Fruit fly (Drosophila melanogaster) whole organism, wandering third instar larva: Measurements from ENCODE around the gene CG11760.

Experiments used
- Abd-B ChIP-seq: fragments of >200 bp; optimal IDR thresholded peaks from 2 replicates; lab custom pipeline; 2017; ENCODE audit warnings: missing biosample characterization, missing genetic modification characterization
- CG32264 ChIP-seq: fragments of 200-800 bp; sonication (Bioruptor generic); optimal IDR thresholded peaks from 2 replicates; lab custom pipeline; 2016; ENCODE audit warnings: missing biosample characterization, missing genetic modification characterization
- CG9705 ChIP-seq: fragments of 200-800 bp; sonication (Bioruptor generic); optimal IDR thresholded peaks from 2 replicates; lab custom pipeline; 2018; ENCODE audit warnings: missing biosample characterization, mild to moderate bottlenecking, missing genetic modification characterization
- CrebA ChIP-seq: fragments of 200-800 bp; sonication (Bioruptor generic); optimal IDR thresholded peaks from 2 replicates; lab custom pipeline; 2016; ENCODE audit warnings: missing biosample characterization, mild to moderate bottlenecking, missing genetic modification characterization, borderline replicate concordance
- Dfd ChIP-seq: fragments of >200 bp; optimal IDR thresholded peaks from 2 replicates; lab custom pipeline; 2017; ENCODE audit warnings: missing biosample characterization, missing genetic modification characterization
- Dif ChIP-seq: fragments of 200-275, 200-300 bp; sonication (Bioruptor generic); optimal IDR thresholded peaks from 2 replicates; lab custom pipeline; 2018; ENCODE audit warnings: missing biosample characterization, missing genetic modification characterization; ENCODE audit not compliant: partially characterized antibody
- GATAd ChIP-seq: sonication (Bioruptor generic); optimal IDR thresholded peaks from 2 replicates; lab custom pipeline; 2016; ENCODE audit warnings: missing biosample characterization, missing genetic modification characterization
- HLH106 ChIP-seq: fragments of 200-800 bp; optimal IDR thresholded peaks from 3 replicates; lab custom pipeline; 2019; ENCODE audit warnings: missing biosample characterization, mild to moderate bottlenecking, missing genetic modification characterization, moderate library complexity
- Hnf4 ChIP-seq: fragments of 200-800 bp; sonication (Bioruptor generic); optimal IDR thresholded peaks from 2 replicates; lab custom pipeline; 2016; ENCODE audit warnings: missing biosample characterization, mild to moderate bottlenecking, missing genetic modification characterization
- Hr78 ChIP-seq: fragments of >200 bp; optimal IDR thresholded peaks from 2 replicates; lab custom pipeline; 2017; ENCODE audit warnings: missing biosample characterization, missing genetic modification characterization
- Hr83 ChIP-seq: fragments of 200-300 bp; sonication (Bioruptor generic); optimal IDR thresholded peaks from 2 replicates; lab custom pipeline; 2016; ENCODE audit warnings: missing biosample characterization, mild to moderate bottlenecking, missing genetic modification characterization, moderate library complexity; ENCODE audit not compliant: poor library complexity, severe bottlenecking
- Mio ChIP-seq: sonication (Bioruptor generic); optimal IDR thresholded peaks from 2 replicates; lab custom pipeline; 2016; ENCODE audit warnings: missing biosample characterization, missing genetic modification characterization
- Myc ChIP-seq: fragments of >200 bp; optimal IDR thresholded peaks from 2 replicates; lab custom pipeline; 2017
- N ChIP-seq: fragments of >200 bp; optimal IDR thresholded peaks from 2 replicates; lab custom pipeline; 2018; ENCODE audit warnings: missing biosample characterization, missing external identifiers, missing genetic modification characterization
- OdsH ChIP-seq: fragments of 200-800 bp; sonication (Bioruptor generic); optimal IDR thresholded peaks from 2 replicates; lab custom pipeline; 2016; ENCODE audit warnings: missing biosample characterization, mild to moderate bottlenecking, missing genetic modification characterization
- Rel ChIP-seq, 2 experiments: fragments of 200-800 bp; sonication (Bioruptor generic) in 1 of 2; optimal IDR thresholded peaks; 2 replicates in 1 of 2; 3 replicates in 1 of 2; lab custom pipeline; 2016 to 2019; ENCODE audit warnings: mild to moderate bottlenecking in 2 of 2, missing biosample characterization in 2 of 2, missing genetic modification characterization in 2 of 2, moderate library complexity in 1 of 2
- Sp1 ChIP-seq: fragments of 200-800 bp; sonication (Bioruptor generic); optimal IDR thresholded peaks from 3 replicates; lab custom pipeline; 2019; ENCODE audit warnings: missing biosample characterization, mild to moderate bottlenecking, missing genetic modification characterization, moderate library complexity
- Vsx2 ChIP-seq: fragments of 200-300, 225-300 bp; sonication (Bioruptor generic); optimal IDR thresholded peaks from 2 replicates; lab custom pipeline; 2018; ENCODE audit warnings: missing biosample characterization, missing genetic modification characterization; ENCODE audit not compliant: partially characterized antibody
- br ChIP-seq: fragments of 200-800 bp; sonication (Bioruptor generic); optimal IDR thresholded peaks from 2 replicates; lab custom pipeline; 2016; ENCODE audit warnings: missing biosample characterization, missing genetic modification characterization
- brk ChIP-seq: fragments of 200-800 bp; sonication (Bioruptor generic); optimal IDR thresholded peaks from 2 replicates; lab custom pipeline; 2016; ENCODE audit warnings: missing biosample characterization, mild to moderate bottlenecking, missing genetic modification characterization
- dl ChIP-seq, 2 experiments: fragments of 175-275, 200-275 bp in 1 of 2; fragments of 200-275 bp in 1 of 2; sonication (Bioruptor generic); optimal IDR thresholded peaks; lab custom pipeline; 2018; ENCODE audit warnings: mild to moderate bottlenecking in 2 of 2, missing biosample characterization in 2 of 2, missing genetic modification characterization in 2 of 2, moderate library complexity in 2 of 2; ENCODE audit not compliant: partially characterized antibody in 2 of 2, insufficient read depth in 1 of 2
- dmrt93B ChIP-seq: fragments of 200-800 bp; sonication (Bioruptor generic); optimal IDR thresholded peaks from 2 replicates; lab custom pipeline; 2018; ENCODE audit warnings: missing biosample characterization, mild to moderate bottlenecking, missing genetic modification characterization
- dsf ChIP-seq: sonication (Bioruptor generic); optimal IDR thresholded peaks from 2 replicates; lab custom pipeline; 2016; ENCODE audit warnings: missing biosample characterization, missing genetic modification characterization, borderline replicate concordance
- foxo ChIP-seq, 2 experiments: fragments of 200-800 bp; sonication (Bioruptor generic); optimal IDR thresholded peaks; 2 replicates in 1 of 2; 3 replicates in 1 of 2; lab custom pipeline; 2016 to 2017; ENCODE audit warnings: missing biosample characterization in 2 of 2, missing genetic modification characterization in 2 of 2
- fru ChIP-seq: fragments of 200-800 bp; sonication (Bioruptor generic); optimal IDR thresholded peaks from 3 replicates; lab custom pipeline; 2016; ENCODE audit warnings: missing biosample characterization, mild to moderate bottlenecking, missing genetic modification characterization
- h ChIP-seq: fragments of 200-800 bp; sonication (Bioruptor generic); optimal IDR thresholded peaks from 3 replicates; lab custom pipeline; 2016; ENCODE audit warnings: missing biosample characterization, mild to moderate bottlenecking, missing genetic modification characterization
- jim ChIP-seq: fragments of 175-275, 200-325 bp; sonication (Bioruptor generic); optimal IDR thresholded peaks from 2 replicates; lab custom pipeline; 2016; ENCODE audit warnings: missing biosample characterization, mild to moderate bottlenecking, missing genetic modification characterization
- lola ChIP-seq: fragments of >200 bp; optimal IDR thresholded peaks from 2 replicates; lab custom pipeline; 2017; ENCODE audit warnings: missing biosample characterization, missing genetic modification characterization
- pan ChIP-seq: fragments of >200 bp; optimal IDR thresholded peaks from 2 replicates; lab custom pipeline; 2017
- psq ChIP-seq: fragments of 200-800 bp; sonication (Bioruptor generic); optimal IDR thresholded peaks from 3 replicates; lab custom pipeline; 2017; ENCODE audit warnings: missing biosample characterization, mild to moderate bottlenecking, missing genetic modification characterization, moderate library complexity
- rgr ChIP-seq: fragments of 200-800 bp; sonication (Bioruptor generic); optimal IDR thresholded peaks from 3 replicates; lab custom pipeline; 2016; ENCODE audit warnings: missing biosample characterization, mild to moderate bottlenecking, missing genetic modification characterization
- sage ChIP-seq: fragments of 200-800 bp; sonication (Bioruptor generic); optimal IDR thresholded peaks from 2 replicates; lab custom pipeline; 2016; ENCODE audit warnings: missing biosample characterization, mild to moderate bottlenecking, missing genetic modification characterization
- usp ChIP-seq: fragments of >200 bp; optimal IDR thresholded peaks from 2 replicates; lab custom pipeline; 2017; ENCODE audit warnings: missing biosample characterization, missing genetic modification characterization
- woc ChIP-seq: sonication (Bioruptor generic); optimal IDR thresholded peaks from 2 replicates; lab custom pipeline; 2016; ENCODE audit warnings: missing biosample characterization, mild to moderate bottlenecking, missing genetic modification characterization

CG11760 gene

dm6 chr3R:8705323-8706097 is 13.5 kb upstream of the CG11760 start:
- TF ChIP-seq brk (GFP tag; lab: Kevin White, UChicago) (no peak), br (GFP tag; lab: Kevin White, UChicago) (no peak), woc (GFP tag; lab: Kevin White, UChicago) (no peak), CrebA (GFP tag; lab: Kevin White, UChicago) (no peak), Dif (GFP tag; lab: Kevin White, UChicago) (no peak), Dfd (GFP tag; lab: Kevin White, UChicago) (peak; percentile 68), pan (no peak), fru (no peak), CG9705 (no peak), dl (GFP tag; optimal IDR thresholded peaks at IDR 0.05; lab: Kevin White, UChicago; ENCODE audit: insufficient read depth in 1 of 2, partially characterized antibody in 2 of 2) (no peak), Sp1 (GFP tag; lab: Kevin White, UChicago) (peak; percentile 59), lola (GFP tag; lab: Kevin White, UChicago) (no peak), Hnf4 (GFP tag; lab: Kevin White, UChicago) (no peak), Vsx2 (GFP tag; lab: Kevin White, UChicago) (no peak), jim (GFP tag; lab: Kevin White, UChicago) (no peak), foxo (GFP tag; optimal IDR thresholded peaks at IDR 0.05; lab: Kevin White, UChicago) (no peak)

- TF ChIP-seq Hr78 (GFP tag; lab: Kevin White, UChicago) (no peak), OdsH (GFP tag; lab: Kevin White, UChicago) (no peak), jim (GFP tag; lab: Kevin White, UChicago) (no peak), dmrt93B (GFP tag; lab: Kevin White, UChicago) (no peak), Dif (GFP tag; lab: Kevin White, UChicago) (no peak), usp (GFP tag; lab: Kevin White, UChicago) (no peak), psq (GFP tag; lab: Kevin White, UChicago) (no peak), CG32264 (GFP tag; lab: Kevin White, UChicago) (no peak), N (GFP tag; lab: Kevin White, UChicago) (no peak), Myc (lab: Kevin White, UChicago) (no peak), Sp1 (GFP tag; lab: Kevin White, UChicago) (no peak), Mio (GFP tag; lab: Kevin White, UChicago) (no peak), brk (GFP tag; lab: Kevin White, UChicago) (no peak), pan (no peak), dl (GFP tag; optimal IDR thresholded peaks at IDR 0.05; lab: Kevin White, UChicago; ENCODE audit: insufficient read depth in 1 of 2, partially characterized antibody in 2 of 2) (no peak)
Observed at dm6 chr3R:8707166-8707565, 11.8 kb upstream of the CG11760 start.

dm6 chr3R:8711890-8712449 is 7.0 kb upstream of the CG11760 start:
- TF ChIP-seq Hr83 (GFP tag; lab: Kevin White, UChicago) (peak; percentile 4), Abd-B (GFP tag; lab: Kevin White, UChicago) (no peak), psq (GFP tag; lab: Kevin White, UChicago) (no peak), h (GFP tag; lab: Kevin White, UChicago) (no peak), Dfd (GFP tag; lab: Kevin White, UChicago) (no peak), dmrt93B (GFP tag; lab: Kevin White, UChicago) (no peak), Hr78 (GFP tag; lab: Kevin White, UChicago) (no peak), Dif (GFP tag; lab: Kevin White, UChicago) (peak; percentile 11), sage (GFP tag; lab: Kevin White, UChicago) (no peak), GATAd (GFP tag; lab: Kevin White, UChicago) (no peak)

dm6 chr3R:8712722-8713131 is 6.3 kb upstream of the CG11760 start, which contains the start of gene CG8112:
Gene CG8112 (plus strand): TSS chr3R:8712933.
- TF ChIP-seq dsf (no peak), foxo (GFP tag; optimal IDR thresholded peaks at IDR 0.05; lab: Kevin White, UChicago) (peak in 1 of 2 experiments; percentile 42), dmrt93B (GFP tag; lab: Kevin White, UChicago) (peak; percentile 19), Rel (GFP tag; optimal IDR thresholded peaks at IDR 0.05; lab: Kevin White, UChicago) (no peak), Rel (tag; optimal IDR thresholded peaks at IDR 0.05; lab: Kevin White, UChicago) (peak; percentile 9), Dfd (GFP tag; lab: Kevin White, UChicago) (no peak), brk (GFP tag; lab: Kevin White, UChicago) (no peak), fru (peak; percentile 9), Sp1 (GFP tag; lab: Kevin White, UChicago) (peak; percentile 52), sage (GFP tag; lab: Kevin White, UChicago) (peak; percentile 21), psq (GFP tag; lab: Kevin White, UChicago) (peak; percentile 49), jim (GFP tag; lab: Kevin White, UChicago) (no peak), Dif (GFP tag; lab: Kevin White, UChicago) (peak; percentile 5), rgr (peak; percentile 33), HLH106 (peak; percentile 39)
